Fruit fly (Drosophila melanogaster) whole organism, prepupa: ENCODE results near the gene CG31999.

Source experiments
- CG16779 ChIP-seq: fragments of 200-800 bp; sonication (Bioruptor generic); optimal IDR thresholded peaks from 3 replicates; lab custom pipeline; 2017; ENCODE audit warnings: missing biosample characterization, mild to moderate bottlenecking, missing genetic modification characterization
- Eip93F ChIP-seq: fragments of 200-800 bp; sonication (Bioruptor generic); optimal IDR thresholded peaks from 2 replicates; lab custom pipeline; 2016; ENCODE audit warnings: missing biosample characterization, mild to moderate bottlenecking, missing genetic modification characterization
- Hr38 ChIP-seq: sonication (Bioruptor generic); optimal IDR thresholded peaks from 2 replicates; lab custom pipeline; 2016; ENCODE audit warnings: missing biosample characterization, missing genetic modification characterization
- Sox14 ChIP-seq: fragments of 200-800 bp; sonication (Bioruptor generic); optimal IDR thresholded peaks from 3 replicates; lab custom pipeline; 2016; ENCODE audit warnings: missing biosample characterization, missing genetic modification characterization
- net ChIP-seq: fragments of 200-800 bp; sonication (Bioruptor generic); optimal IDR thresholded peaks from 3 replicates; lab custom pipeline; 2016; ENCODE audit warnings: missing biosample characterization, missing genetic modification characterization
- pdm3 ChIP-seq: fragments of 200-800 bp; sonication (Bioruptor generic); optimal IDR thresholded peaks from 3 replicates; lab custom pipeline; 2016; ENCODE audit warnings: missing biosample characterization, missing genetic modification characterization

dm6 chr4:274704-275103 lies 47.2 kb upstream of the CG31999 start:
- TF ChIP-seq Hr38 (GFP tag; lab: Kevin White, UChicago): no peak
- TF ChIP-seq net (GFP tag; lab: Kevin White, UChicago): no peak
- no peak for TF ChIP-seq CG16779 (tag; lab: Kevin White, UChicago)
- no peak for TF ChIP-seq Sox14 (GFP tag; lab: Kevin White, UChicago)
- TF ChIP-seq Eip93F (GFP tag; lab: Kevin White, UChicago): no peak
- TF ChIP-seq pdm3 (GFP tag; lab: Kevin White, UChicago): no peak
